Fruit fly (Drosophila melanogaster): ENCODE data around the gene mora.

The mora gene

dm6 chr3R:24141013-24141592 lies 45.1 kb upstream of the mora start, which contains the start of gene Kal1 (continued):
- peak; percentile 98 for TF ChIP-seq esn (GFP tag; optimal IDR thresholded peaks at IDR 0.05)
- peak; percentile 93 for TF ChIP-seq Sox14 (GFP tag; optimal IDR thresholded peaks at IDR 0.05)
- TF ChIP-seq net (GFP tag; optimal IDR thresholded peaks at IDR 0.05): peak; percentile 97
- peak; percentile 93 for TF ChIP-seq topi (GFP tag; optimal IDR thresholded peaks at IDR 0.05)
- peak; percentile 98 for TF ChIP-seq CG3032 (tag; optimal IDR thresholded peaks at IDR 0.05)
- peak; percentile 99 for TF ChIP-seq CG8119 (GFP tag; IDR thresholded peaks at IDR 0.05)
- peak; percentile 92 for TF ChIP-seq Hr4 (GFP tag; optimal IDR thresholded peaks at IDR 0.05)
- peak; percentile 94 for TF ChIP-seq CG8319 (GFP tag; optimal IDR thresholded peaks at IDR 0.05)
- TF ChIP-seq CG34406 (GFP tag; optimal IDR thresholded peaks at IDR 0.05): peak; percentile 99
- TF ChIP-seq svp (GFP tag): peak; percentile 98
- TF ChIP-seq CG3919 (GFP tag; optimal IDR thresholded peaks at IDR 0.05): peak; percentile 98
- TF ChIP-seq Blimp-1 (GFP tag; optimal IDR thresholded peaks at IDR 0.05): peak; percentile 94
- TF ChIP-seq CG8632 (GFP tag; optimal IDR thresholded peaks at IDR 0.05): peak; percentile 98
- TF ChIP-seq cyc (GFP tag; optimal IDR thresholded peaks at IDR 0.05): peak; percentile 91
- peak; percentile 98 for TF ChIP-seq achi (GFP tag; optimal IDR thresholded peaks at IDR 0.05)
- peak; percentile 97 for TF ChIP-seq Eip93F (GFP tag; optimal IDR thresholded peaks at IDR 0.05)
- TF ChIP-seq CG32006 (GFP tag; optimal IDR thresholded peaks at IDR 0.05): peak; percentile 97
- TF ChIP-seq CG7368 (GFP tag; optimal IDR thresholded peaks at IDR 0.05): peak; percentile 97
- TF ChIP-seq CG1621 (tag; optimal IDR thresholded peaks at IDR 0.05): peak; percentile 97
- peak; percentile 92 for TF ChIP-seq CG11902 (GFP tag; optimal IDR thresholded peaks at IDR 0.05)
- TF ChIP-seq Ets21C (GFP tag; optimal IDR thresholded peaks at IDR 0.05): peak; percentile 76
- TF ChIP-seq Sox102F (GFP tag; optimal IDR thresholded peaks at IDR 0.05): peak; percentile 96
- no peak for TF ChIP-seq Hr38 (GFP tag; optimal IDR thresholded peaks at IDR 0.05)
- peak; percentile 96 for TF ChIP-seq vri (GFP tag; optimal IDR thresholded peaks at IDR 0.05)
- peak; percentile 36 for TF ChIP-seq fkh (GFP tag; optimal IDR thresholded peaks at IDR 0.05)
- peak; percentile 92 for TF ChIP-seq fd85E (GFP tag; optimal IDR thresholded peaks at IDR 0.05)
- TF ChIP-seq fd59A (GFP tag; optimal IDR thresholded peaks at IDR 0.05): peak; percentile 98

- TF ChIP-seq esn (GFP tag; optimal IDR thresholded peaks at IDR 0.05): peak; percentile 87
- TF ChIP-seq ss (GFP tag; optimal IDR thresholded peaks at IDR 0.05): peak; percentile 86 to 92
- TF ChIP-seq Eip75B (GFP tag; optimal IDR thresholded peaks at IDR 0.05): peak; percentile 90
- peak; percentile 85 for TF ChIP-seq Met (GFP tag; optimal IDR thresholded peaks at IDR 0.05)
- TF ChIP-seq CG6792 (GFP tag; optimal IDR thresholded peaks at IDR 0.05): peak; percentile 91
- TF ChIP-seq Eip93F (GFP tag; optimal IDR thresholded peaks at IDR 0.05): peak; percentile 47
- TF ChIP-seq Ets21C (GFP tag; optimal IDR thresholded peaks at IDR 0.05): peak; percentile 66
- peak; percentile 61 for TF ChIP-seq Gug (GFP tag; IDR thresholded peaks at IDR 0.05)
- TF ChIP-seq cyc (GFP tag; optimal IDR thresholded peaks at IDR 0.05): peak; percentile 83
- peak; percentile 85 for TF ChIP-seq CG32006 (GFP tag; optimal IDR thresholded peaks at IDR 0.05)
- TF ChIP-seq CG3919 (GFP tag; optimal IDR thresholded peaks at IDR 0.05): peak; percentile 91
- peak; percentile 83 for TF ChIP-seq topi (GFP tag; optimal IDR thresholded peaks at IDR 0.05)
- TF ChIP-seq CG16779 (tag; optimal IDR thresholded peaks at IDR 0.05): peak; percentile 75
- TF ChIP-seq Hr38 (GFP tag; optimal IDR thresholded peaks at IDR 0.05): no peak
- TF ChIP-seq Hr39 (GFP tag; optimal IDR thresholded peaks at IDR 0.05): peak; percentile 83
- TF ChIP-seq CG34406 (GFP tag; optimal IDR thresholded peaks at IDR 0.05): peak; percentile 77
- TF ChIP-seq Sox14 (GFP tag; optimal IDR thresholded peaks at IDR 0.05): peak; percentile 83
- peak; percentile 92 for TF ChIP-seq CG3032 (tag; optimal IDR thresholded peaks at IDR 0.05)
- TF ChIP-seq fkh (GFP tag; optimal IDR thresholded peaks at IDR 0.05): no peak
- peak; percentile 63 for TF ChIP-seq CG6276 (GFP tag; optimal IDR thresholded peaks at IDR 0.05)
- peak; percentile 79 for TF ChIP-seq CG8119 (GFP tag; IDR thresholded peaks at IDR 0.05)
- TF ChIP-seq CG11294 (GFP tag; IDR thresholded peaks at IDR 0.05): peak; percentile 70
- peak; percentile 73 for TF ChIP-seq Smox (GFP tag; optimal IDR thresholded peaks at IDR 0.05)
- peak; percentile 68 for TF ChIP-seq CG4318 (GFP tag; optimal IDR thresholded peaks at IDR 0.05)
- peak; percentile 67 for TF ChIP-seq dac (GFP tag; optimal IDR thresholded peaks at IDR 0.05)
- peak; percentile 21 for TF ChIP-seq CG6854 (GFP tag; optimal IDR thresholded peaks at IDR 0.05)
- peak; percentile 79 for TF ChIP-seq vri (GFP tag; optimal IDR thresholded peaks at IDR 0.05)
- TF ChIP-seq CG11762 (GFP tag; optimal IDR thresholded peaks at IDR 0.05; ENCODE audit: insufficient read depth): peak; percentile 80
- TF ChIP-seq eg (GFP tag; IDR thresholded peaks at IDR 0.05): peak; percentile 86
- TF ChIP-seq CG7368 (GFP tag; optimal IDR thresholded peaks at IDR 0.05): peak; percentile 83
- TF ChIP-seq CG10669 (GFP tag; optimal IDR thresholded peaks at IDR 0.05): peak; percentile 87
- TF ChIP-seq lz (GFP tag; optimal IDR thresholded peaks at IDR 0.05): peak; percentile 86
- peak; percentile 74 for TF ChIP-seq Sox102F (GFP tag; optimal IDR thresholded peaks at IDR 0.05)
- TF ChIP-seq dsx (GFP tag; optimal IDR thresholded peaks at IDR 0.05; ENCODE audit: poor library complexity, severe bottlenecking): peak; percentile 87
- TF ChIP-seq achi (GFP tag; optimal IDR thresholded peaks at IDR 0.05): peak; percentile 85
- peak; percentile 87 for TF ChIP-seq spab (GFP tag; optimal IDR thresholded peaks at IDR 0.05)
These were observed 43.2 kb upstream of the mora start for dm6 chr3R:24142971-24143370.

All from whole organism, prepupa.